Worm (Caenorhabditis elegans) whole organism, L3 larva: ENCODE data around the gene rars-2.

ENCODE experiments used
- R02D3.7 ChIP-seq: fragments of 150-350 bp; optimal IDR thresholded peaks from 2 replicates; lab custom pipeline; 2014; ENCODE audit warnings: missing biosample characterization, missing genetic modification characterization
- aly-2 ChIP-seq: fragments of 150-350 bp; optimal IDR thresholded peaks from 2 replicates; lab custom pipeline; 2014; ENCODE audit warnings: missing biosample characterization, missing genetic modification characterization
- ama-1 ChIP-seq: fragments of 150-350 bp; optimal IDR thresholded peaks from 2 replicates; lab custom pipeline; 2018
- ceh-16 ChIP-seq: sonication (generic microtip); optimal IDR thresholded peaks from 2 replicates; lab custom pipeline; 2017; ENCODE audit warnings: missing biosample characterization, missing genetic modification characterization
- egl-27 ChIP-seq: sonication (generic microtip); optimal IDR thresholded peaks from 4 replicates; lab custom pipeline; 2017; ENCODE audit warnings: missing biosample characterization, missing genetic modification reagents, missing genetic modification characterization
- egl-5 ChIP-seq: fragments of 150-350 bp; optimal IDR thresholded peaks from 2 replicates; lab custom pipeline; 2017; ENCODE audit warnings: missing biosample characterization, missing genetic modification reagents, missing genetic modification characterization, inconsistent platforms
- elt-1 ChIP-seq: fragments of 150-350 bp; optimal IDR thresholded peaks from 2 replicates; lab custom pipeline; 2014; ENCODE audit warnings: missing biosample characterization, missing genetic modification characterization
- elt-3 ChIP-seq, 3 experiments: fragments of 150-350 bp in 1 of 3; sonication (generic microtip) in 2 of 3; optimal IDR thresholded peaks; 2 replicates in 2 of 3; 4 replicates in 1 of 3; lab custom pipeline; 2014 to 2017; ENCODE audit warnings: missing biosample characterization in 3 of 3, missing genetic modification characterization in 3 of 3
- fos-1 ChIP-seq: fragments of 150-350 bp; optimal IDR thresholded peaks from 2 replicates; lab custom pipeline; 2014; ENCODE audit warnings: missing biosample characterization, missing genetic modification characterization
- hmg-11 ChIP-seq: sonication (generic microtip); optimal IDR thresholded peaks from 2 replicates; lab custom pipeline; 2016; ENCODE audit warnings: missing genetic modification characterization, missing compliant biosample characterization
- jun-1 ChIP-seq: fragments of 150-350 bp; optimal IDR thresholded peaks from 2 replicates; lab custom pipeline; 2014; ENCODE audit warnings: missing biosample characterization, missing genetic modification reagents, missing genetic modification characterization
- lin-15B ChIP-seq: fragments of 150-350 bp; optimal IDR thresholded peaks from 2 replicates; lab custom pipeline; 2014; ENCODE audit warnings: missing biosample characterization, missing genetic modification characterization
- lin-39 ChIP-seq: fragments of 150-350 bp; optimal IDR thresholded peaks from 2 replicates; lab custom pipeline; 2018; ENCODE audit warnings: missing biosample characterization, missing genetic modification reagents, missing genetic modification characterization
- lsy-12 ChIP-seq: sonication (generic microtip); optimal IDR thresholded peaks from 2 replicates; lab custom pipeline; 2016; ENCODE audit warnings: mild to moderate bottlenecking, missing genetic modification characterization, missing compliant biosample characterization
- nfya-1 ChIP-seq: sonication (generic microtip); optimal IDR thresholded peaks from 2 replicates; lab custom pipeline; 2017; ENCODE audit warnings: missing genetic modification characterization, mild to moderate bottlenecking, missing compliant biosample characterization, antibody characterized with exemption, moderate library complexity; ENCODE audit not compliant: insufficient read depth
- nhr-12 ChIP-seq: fragments of 150-350 bp; optimal IDR thresholded peaks from 2 replicates; lab custom pipeline; 2014; ENCODE audit warnings: missing biosample characterization, missing genetic modification characterization
- nhr-23 ChIP-seq: fragments of 150-350 bp; optimal IDR thresholded peaks from 2 replicates; lab custom pipeline; 2014; ENCODE audit warnings: missing biosample characterization, missing genetic modification reagents, missing genetic modification characterization
- nhr-25 ChIP-seq: sonication (generic microtip); optimal IDR thresholded peaks from 2 replicates; lab custom pipeline; 2017; ENCODE audit warnings: missing biosample characterization, missing genetic modification characterization
- nhr-28 ChIP-seq: fragments of 150-350 bp; optimal IDR thresholded peaks from 2 replicates; lab custom pipeline; 2014; ENCODE audit warnings: missing biosample characterization, missing genetic modification characterization
- nhr-76 ChIP-seq: fragments of 150-350 bp; sonication (generic microtip); optimal IDR thresholded peaks from 5 replicates; lab custom pipeline; 2014; ENCODE audit warnings: missing biosample characterization, missing genetic modification characterization
- nhr-77 ChIP-seq: fragments of 150-350 bp; optimal IDR thresholded peaks from 2 replicates; lab custom pipeline; 2014; ENCODE audit warnings: missing biosample characterization, missing genetic modification characterization
- pqm-1 ChIP-seq: fragments of 150-350 bp; optimal IDR thresholded peaks from 2 replicates; lab custom pipeline; 2017; ENCODE audit warnings: missing biosample characterization, missing genetic modification characterization, inconsistent platforms
- sea-2 ChIP-seq: fragments of 150-350 bp; sonication (generic microtip); optimal IDR thresholded peaks from 4 replicates; lab custom pipeline; 2014; ENCODE audit warnings: missing biosample characterization, missing genetic modification reagents, missing genetic modification characterization

rars-2 gene

ce11 chrII:6171228-6171627 is 45.9 kb downstream of the rars-2 start, which contains the start of gene F40H3.3:
Gene F40H3.3, plus strand, starts transcription at chrII:6171507.
- TF ChIP-seq elt-3 (tag; optimal IDR thresholded peaks at IDR 0.05; lab: Kevin White, UChicago) (no peak), nhr-77 (tag; lab: Kevin White, UChicago) (no peak), sea-2 (GFP tag; lab: Kevin White, UChicago) (no peak), R02D3.7 (tag; lab: Kevin White, UChicago) (no peak), ceh-16 (no peak), aly-2 (no peak), nhr-25 (no peak)

- TF ChIP-seq lin-15B (tag; lab: Kevin White, UChicago), result no peak
- peak; percentile 8 for TF ChIP-seq nhr-25
These were observed 48.0 kb downstream of the rars-2 start, which contains the start of gene F40H3.2 for ce11 chrII:6173400-6173799. Gene F40H3.2, plus strand, starts transcription at chrII:6173649.

- TF ChIP-seq nfya-1 (tag; lab: Kevin White, UChicago), result peak; percentile 26
- TF ChIP-seq nhr-12 (tag; lab: Kevin White, UChicago), result no peak
- TF ChIP-seq ama-1 (lab: Kevin White, UChicago), result no peak
- TF ChIP-seq lsy-12 (tag; lab: Kevin White, UChicago), result no peak
- TF ChIP-seq hmg-11 (tag; lab: Kevin White, UChicago), result peak; percentile 20
- TF ChIP-seq nhr-76, result no peak
- TF ChIP-seq nhr-25, result no peak
- TF ChIP-seq lin-39 (tag; lab: Kevin White, UChicago), result peak; percentile 31
- TF ChIP-seq aly-2, result no peak
- TF ChIP-seq egl-27, result no peak
These were observed 49.7 kb downstream of the rars-2 start for ce11 chrII:6175027-6175426.

ce11 chrII:6176154-6176897 is 51.0 kb downstream of the rars-2 start:
- TF ChIP-seq nhr-23 (tag; lab: Kevin White, UChicago), result no peak
- TF ChIP-seq egl-5 (tag; lab: Kevin White, UChicago), result peak; percentile 66
- peak; percentile 54 for TF ChIP-seq nhr-25
- no peak for TF ChIP-seq pqm-1 (tag; lab: Kevin White, UChicago)
- TF ChIP-seq nhr-28 (tag; lab: Kevin White, UChicago), result no peak
- TF ChIP-seq jun-1, result no peak
- TF ChIP-seq R02D3.7 (tag; lab: Kevin White, UChicago), result no peak
- TF ChIP-seq elt-1, result peak; percentile 99
- no peak for TF ChIP-seq fos-1 (tag; lab: Kevin White, UChicago)
